Worm (Caenorhabditis elegans) whole organism, L3 larva: ENCODE data around the gene dph-2.

Experiments used
- R02D3.7 ChIP-seq: fragments of 150-350 bp; optimal IDR thresholded peaks from 2 replicates; lab custom pipeline; 2014; ENCODE audit warnings: missing biosample characterization, missing genetic modification characterization
- aly-2 ChIP-seq: fragments of 150-350 bp; optimal IDR thresholded peaks from 2 replicates; lab custom pipeline; 2014; ENCODE audit warnings: missing biosample characterization, missing genetic modification characterization
- elt-1 ChIP-seq: fragments of 150-350 bp; optimal IDR thresholded peaks from 2 replicates; lab custom pipeline; 2014; ENCODE audit warnings: missing biosample characterization, missing genetic modification characterization
- elt-2 ChIP-seq: sonication (generic microtip); optimal IDR thresholded peaks from 2 replicates; lab custom pipeline; 2016; ENCODE audit warnings: missing genetic modification reagents, mild to moderate bottlenecking, missing genetic modification characterization, missing compliant biosample characterization
- fos-1 ChIP-seq: fragments of 150-350 bp; optimal IDR thresholded peaks from 2 replicates; lab custom pipeline; 2014; ENCODE audit warnings: missing biosample characterization, missing genetic modification characterization
- hmg-11 ChIP-seq: sonication (generic microtip); optimal IDR thresholded peaks from 2 replicates; lab custom pipeline; 2016; ENCODE audit warnings: missing genetic modification characterization, missing compliant biosample characterization
- lin-39 ChIP-seq: fragments of 150-350 bp; optimal IDR thresholded peaks from 2 replicates; lab custom pipeline; 2018; ENCODE audit warnings: missing biosample characterization, missing genetic modification reagents, missing genetic modification characterization
- nhr-12 ChIP-seq: fragments of 150-350 bp; optimal IDR thresholded peaks from 2 replicates; lab custom pipeline; 2014; ENCODE audit warnings: missing biosample characterization, missing genetic modification characterization
- nhr-28 ChIP-seq: fragments of 150-350 bp; optimal IDR thresholded peaks from 2 replicates; lab custom pipeline; 2014; ENCODE audit warnings: missing biosample characterization, missing genetic modification characterization
- pha-4 ChIP-seq: fragments of 150-350 bp; optimal IDR thresholded peaks from 2 replicates; lab custom pipeline; 2014; ENCODE audit warnings: missing biosample characterization, missing genetic modification reagents, missing genetic modification characterization
- pqm-1 ChIP-seq: fragments of 150-350 bp; optimal IDR thresholded peaks from 2 replicates; lab custom pipeline; 2017; ENCODE audit warnings: missing biosample characterization, missing genetic modification characterization, inconsistent platforms

The dph-2 gene

DNA sequence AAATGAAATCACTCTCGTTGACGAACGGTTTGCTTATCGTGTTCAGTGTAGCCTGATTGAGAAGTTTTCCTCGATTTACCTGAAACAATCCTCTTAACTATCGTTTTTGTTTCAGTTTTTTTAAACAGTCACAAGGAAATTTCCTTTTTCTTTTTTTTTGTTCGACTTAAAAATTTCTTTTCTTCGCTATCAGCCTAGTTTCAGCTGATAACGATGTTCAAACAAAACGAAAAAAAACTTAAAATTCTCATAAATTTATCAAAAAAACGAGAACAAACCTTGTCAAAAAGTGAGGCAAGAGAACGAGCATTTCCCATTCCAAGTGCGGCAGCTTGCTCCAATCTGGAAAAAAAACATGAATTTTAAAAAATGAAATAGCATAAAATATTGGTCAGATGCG is 60.5 kb downstream of the dph-2 start:
- peak; percentile 66 for TF ChIP-seq elt-2
- TF ChIP-seq pqm-1 (tag; lab: Kevin White, UChicago) = peak; percentile 7
- no peak for TF ChIP-seq fos-1 (tag; lab: Kevin White, UChicago)
- no peak for TF ChIP-seq hmg-11
- no peak for TF ChIP-seq nhr-28 (tag; lab: Kevin White, UChicago)
- no peak for TF ChIP-seq aly-2 (tag; lab: Kevin White, UChicago)
- peak; percentile 33 for TF ChIP-seq pha-4
- no peak for TF ChIP-seq elt-1
- no peak for TF ChIP-seq nhr-12 (tag; lab: Kevin White, UChicago)
- no peak for TF ChIP-seq lin-39 (tag; lab: Kevin White, UChicago)
- TF ChIP-seq R02D3.7 (tag; lab: Kevin White, UChicago) = no peak
- TF ChIP-seq, all 47 proteins: peak for 3
